Fruit fly (Drosophila melanogaster): ENCODE measurements around the gene IFT52.

dm6 chr2L:6508666-6509065 lies 48.6 kb downstream of the IFT52 start:
- TF ChIP-seq CG33017 (tag; optimal IDR thresholded peaks at IDR 0.05) (no peak), Crg-1 (GFP tag; optimal IDR thresholded peaks at IDR 0.05) (no peak), Mnt (GFP tag; optimal IDR thresholded peaks at IDR 0.05) (no peak), Hr96 (GFP tag; optimal IDR thresholded peaks at IDR 0.05) (no peak), tj (GFP tag; optimal IDR thresholded peaks at IDR 0.05) (no peak), kay (GFP tag; ENCODE audit: borderline replicate concordance) (no peak), CG7101 (tag; optimal IDR thresholded peaks at IDR 0.05) (no peak), CG1620 (GFP tag; optimal IDR thresholded peaks at IDR 0.05) (no peak), cic (GFP tag; optimal IDR thresholded peaks at IDR 0.05) (no peak), CG11617 (GFP tag; optimal IDR thresholded peaks at IDR 0.05) (no peak), CG12768 (GFP tag; optimal IDR thresholded peaks at IDR 0.05) (no peak), pad (GFP tag; optimal IDR thresholded peaks at IDR 0.05) (no peak), CG14711 (tag; optimal IDR thresholded peaks at IDR 0.05) (no peak), CG5204 (GFP tag; optimal IDR thresholded peaks at IDR 0.05) (no peak)
